Worm (Caenorhabditis elegans) whole organism, L3 larva: ENCODE data around the gene bath-7.

Experiments
- R02D3.7 ChIP-seq: fragments of 150-350 bp; optimal IDR thresholded peaks from 2 replicates; lab custom pipeline; 2014; ENCODE audit warnings: missing biosample characterization, missing genetic modification characterization
- ama-1 ChIP-seq: fragments of 150-350 bp; optimal IDR thresholded peaks from 2 replicates; lab custom pipeline; 2018
- egl-27 ChIP-seq: sonication (generic microtip); optimal IDR thresholded peaks from 4 replicates; lab custom pipeline; 2017; ENCODE audit warnings: missing biosample characterization, missing genetic modification reagents, missing genetic modification characterization
- elt-2 ChIP-seq: sonication (generic microtip); optimal IDR thresholded peaks from 2 replicates; lab custom pipeline; 2016; ENCODE audit warnings: missing genetic modification reagents, mild to moderate bottlenecking, missing genetic modification characterization, missing compliant biosample characterization
- elt-3 ChIP-seq, 3 experiments: fragments of 150-350 bp in 1 of 3; sonication (generic microtip) in 2 of 3; optimal IDR thresholded peaks; 2 replicates in 2 of 3; 4 replicates in 1 of 3; lab custom pipeline; 2014 to 2017; ENCODE audit warnings: missing biosample characterization in 3 of 3, missing genetic modification characterization in 3 of 3
- fkh-10 ChIP-seq: sonication (generic microtip); optimal IDR thresholded peaks from 2 replicates; lab custom pipeline; 2017; ENCODE audit warnings: missing biosample characterization, missing genetic modification reagents, missing genetic modification characterization
- lin-15B ChIP-seq: fragments of 150-350 bp; optimal IDR thresholded peaks from 2 replicates; lab custom pipeline; 2014; ENCODE audit warnings: missing biosample characterization, missing genetic modification characterization
- nhr-237 ChIP-seq: fragments of 150-350 bp; optimal IDR thresholded peaks from 2 replicates; lab custom pipeline; 2014; ENCODE audit warnings: missing biosample characterization, missing genetic modification characterization
- skn-1 ChIP-seq: fragments of 150-350 bp; optimal IDR thresholded peaks from 2 replicates; lab custom pipeline; 2014; ENCODE audit warnings: missing biosample characterization, missing genetic modification characterization
- snpc-4 ChIP-seq: fragments of 150-350 bp; optimal IDR thresholded peaks from 2 replicates; lab custom pipeline; 2014; ENCODE audit warnings: missing biosample characterization, missing genetic modification characterization
- unc-62 ChIP-seq: fragments of 150-350 bp; sonication (generic microtip); optimal IDR thresholded peaks from 4 replicates; lab custom pipeline; 2014; ENCODE audit warnings: missing biosample characterization, missing genetic modification reagents, missing genetic modification characterization
- zag-1 ChIP-seq: fragments of 150-350 bp; optimal IDR thresholded peaks from 2 replicates; lab custom pipeline; 2014; ENCODE audit warnings: missing biosample characterization, missing genetic modification characterization
- ztf-4 ChIP-seq: fragments of 150-350 bp; optimal IDR thresholded peaks from 2 replicates; lab custom pipeline; 2014; ENCODE audit warnings: missing biosample characterization, missing genetic modification characterization

DNA sequence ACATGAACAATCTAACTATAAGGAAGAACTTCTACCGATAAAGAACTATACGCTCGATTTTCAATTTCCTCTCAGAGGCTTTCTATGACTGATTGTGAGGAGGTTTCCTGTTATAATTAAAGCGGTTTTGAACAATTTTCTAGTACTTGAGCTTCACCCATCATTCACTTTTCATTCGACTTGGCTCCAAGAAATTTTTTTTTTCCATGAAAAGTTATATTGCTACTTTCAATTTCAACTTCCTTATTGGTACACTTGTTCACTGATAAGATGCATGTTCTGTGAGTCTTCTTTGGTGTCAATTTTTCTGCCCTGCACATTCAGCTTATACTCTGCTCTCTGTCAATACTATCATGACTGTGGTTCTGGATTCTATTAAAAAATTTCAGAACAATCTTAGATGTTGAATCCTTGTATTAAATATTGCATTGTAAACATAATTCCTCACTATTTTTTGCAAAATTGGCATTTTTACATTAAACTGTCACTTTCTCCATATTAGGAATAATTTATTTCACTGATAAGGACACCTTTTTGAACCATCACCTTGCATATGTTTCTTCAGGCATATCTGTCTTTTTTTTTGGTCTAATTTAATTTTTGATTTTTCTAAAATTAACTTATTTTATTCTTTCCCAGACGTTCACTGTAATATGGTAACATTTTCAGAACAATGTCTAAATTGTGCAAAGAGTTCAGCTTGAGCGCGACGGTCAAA, 49.9 kb downstream of the bath-7 start, which contains the start of gene math-10:
- no peak for TF ChIP-seq nhr-237
- no peak for TF ChIP-seq unc-62
- no peak for TF ChIP-seq skn-1 (tag; lab: Kevin White, UChicago)
- TF ChIP-seq zag-1 (tag; lab: Kevin White, UChicago) = no peak
- TF ChIP-seq lin-15B (tag; lab: Kevin White, UChicago) = no peak
- no peak for TF ChIP-seq R02D3.7 (tag; lab: Kevin White, UChicago)
- TF ChIP-seq elt-3 (tag; optimal IDR thresholded peaks at IDR 0.05; lab: Kevin White, UChicago) = no peak
- no peak for TF ChIP-seq egl-27
- no peak for TF ChIP-seq ztf-4 (tag; lab: Kevin White, UChicago)
- TF ChIP-seq ama-1 = no peak
- TF ChIP-seq snpc-4 (tag; lab: Kevin White, UChicago) = no peak
- TF ChIP-seq fkh-10 (GFP tag; lab: Kevin White, UChicago) = no peak
- peak; percentile 71 for TF ChIP-seq elt-2 (tag; lab: Kevin White, UChicago)
